Fruit fly (Drosophila melanogaster) whole organism, wandering third instar larva: ENCODE measurements around the gene beat-VII.

ENCODE experiments used
- Abd-B ChIP-seq: fragments of >200 bp; optimal IDR thresholded peaks from 2 replicates; lab custom pipeline; 2017; ENCODE audit warnings: missing biosample characterization, missing genetic modification characterization
- CG9705 ChIP-seq: fragments of 200-800 bp; sonication (Bioruptor generic); optimal IDR thresholded peaks from 2 replicates; lab custom pipeline; 2018; ENCODE audit warnings: missing biosample characterization, mild to moderate bottlenecking, missing genetic modification characterization
- Dif ChIP-seq: fragments of 200-275, 200-300 bp; sonication (Bioruptor generic); optimal IDR thresholded peaks from 2 replicates; lab custom pipeline; 2018; ENCODE audit warnings: missing biosample characterization, missing genetic modification characterization; ENCODE audit not compliant: partially characterized antibody
- Hnf4 ChIP-seq: fragments of 200-800 bp; sonication (Bioruptor generic); optimal IDR thresholded peaks from 2 replicates; lab custom pipeline; 2016; ENCODE audit warnings: missing biosample characterization, mild to moderate bottlenecking, missing genetic modification characterization
- Hr78 ChIP-seq: fragments of >200 bp; optimal IDR thresholded peaks from 2 replicates; lab custom pipeline; 2017; ENCODE audit warnings: missing biosample characterization, missing genetic modification characterization
- Hr83 ChIP-seq: fragments of 200-300 bp; sonication (Bioruptor generic); optimal IDR thresholded peaks from 2 replicates; lab custom pipeline; 2016; ENCODE audit warnings: missing biosample characterization, mild to moderate bottlenecking, missing genetic modification characterization, moderate library complexity; ENCODE audit not compliant: poor library complexity, severe bottlenecking
- Mio ChIP-seq: sonication (Bioruptor generic); optimal IDR thresholded peaks from 2 replicates; lab custom pipeline; 2016; ENCODE audit warnings: missing biosample characterization, missing genetic modification characterization
- Myc ChIP-seq: fragments of >200 bp; optimal IDR thresholded peaks from 2 replicates; lab custom pipeline; 2017
- OdsH ChIP-seq: fragments of 200-800 bp; sonication (Bioruptor generic); optimal IDR thresholded peaks from 2 replicates; lab custom pipeline; 2016; ENCODE audit warnings: missing biosample characterization, mild to moderate bottlenecking, missing genetic modification characterization
- Sp1 ChIP-seq: fragments of 200-800 bp; sonication (Bioruptor generic); optimal IDR thresholded peaks from 3 replicates; lab custom pipeline; 2019; ENCODE audit warnings: missing biosample characterization, mild to moderate bottlenecking, missing genetic modification characterization, moderate library complexity
- br ChIP-seq: fragments of 200-800 bp; sonication (Bioruptor generic); optimal IDR thresholded peaks from 2 replicates; lab custom pipeline; 2016; ENCODE audit warnings: missing biosample characterization, missing genetic modification characterization
- brk ChIP-seq: fragments of 200-800 bp; sonication (Bioruptor generic); optimal IDR thresholded peaks from 2 replicates; lab custom pipeline; 2016; ENCODE audit warnings: missing biosample characterization, mild to moderate bottlenecking, missing genetic modification characterization
- dl ChIP-seq, 2 experiments: fragments of 175-275, 200-275 bp in 1 of 2; fragments of 200-275 bp in 1 of 2; sonication (Bioruptor generic); optimal IDR thresholded peaks; lab custom pipeline; 2018; ENCODE audit warnings: mild to moderate bottlenecking in 2 of 2, missing biosample characterization in 2 of 2, missing genetic modification characterization in 2 of 2, moderate library complexity in 2 of 2; ENCODE audit not compliant: partially characterized antibody in 2 of 2, insufficient read depth in 1 of 2
- dmrt93B ChIP-seq: fragments of 200-800 bp; sonication (Bioruptor generic); optimal IDR thresholded peaks from 2 replicates; lab custom pipeline; 2018; ENCODE audit warnings: missing biosample characterization, mild to moderate bottlenecking, missing genetic modification characterization
- dsf ChIP-seq: sonication (Bioruptor generic); optimal IDR thresholded peaks from 2 replicates; lab custom pipeline; 2016; ENCODE audit warnings: missing biosample characterization, missing genetic modification characterization, borderline replicate concordance
- ey ChIP-seq: fragments of 200-800 bp; sonication (Bioruptor generic); optimal IDR thresholded peaks from 2 replicates; lab custom pipeline; 2016; ENCODE audit warnings: missing biosample characterization, missing genetic modification characterization
- foxo ChIP-seq, 2 experiments: fragments of 200-800 bp; sonication (Bioruptor generic); optimal IDR thresholded peaks; 2 replicates in 1 of 2; 3 replicates in 1 of 2; lab custom pipeline; 2016 to 2017; ENCODE audit warnings: missing biosample characterization in 2 of 2, missing genetic modification characterization in 2 of 2
- fru ChIP-seq: fragments of 200-800 bp; sonication (Bioruptor generic); optimal IDR thresholded peaks from 3 replicates; lab custom pipeline; 2016; ENCODE audit warnings: missing biosample characterization, mild to moderate bottlenecking, missing genetic modification characterization
- jim ChIP-seq: fragments of 175-275, 200-325 bp; sonication (Bioruptor generic); optimal IDR thresholded peaks from 2 replicates; lab custom pipeline; 2016; ENCODE audit warnings: missing biosample characterization, mild to moderate bottlenecking, missing genetic modification characterization
- pan ChIP-seq: fragments of >200 bp; optimal IDR thresholded peaks from 2 replicates; lab custom pipeline; 2017
- psq ChIP-seq: fragments of 200-800 bp; sonication (Bioruptor generic); optimal IDR thresholded peaks from 3 replicates; lab custom pipeline; 2017; ENCODE audit warnings: missing biosample characterization, mild to moderate bottlenecking, missing genetic modification characterization, moderate library complexity
- sage ChIP-seq: fragments of 200-800 bp; sonication (Bioruptor generic); optimal IDR thresholded peaks from 2 replicates; lab custom pipeline; 2016; ENCODE audit warnings: missing biosample characterization, mild to moderate bottlenecking, missing genetic modification characterization
- sv ChIP-seq: fragments of 200-800 bp; sonication (Bioruptor generic); optimal IDR thresholded peaks from 3 replicates; lab custom pipeline; 2016; ENCODE audit warnings: missing biosample characterization, missing genetic modification characterization
- tai ChIP-seq: sonication (Bioruptor generic); optimal IDR thresholded peaks from 2 replicates; lab custom pipeline; 2016; ENCODE audit warnings: missing biosample characterization, missing genetic modification characterization

The beat-VII gene

dm6 chr3R:26655416-26655945 lies 26.3 kb downstream of the beat-VII start:
- TF ChIP-seq jim (GFP tag; lab: Kevin White, UChicago) = no peak
- TF ChIP-seq Myc = peak; percentile 44
- no peak for TF ChIP-seq OdsH (GFP tag; lab: Kevin White, UChicago)
- no peak for TF ChIP-seq Mio (GFP tag; lab: Kevin White, UChicago)

dm6 chr3R:26654594-26654993 lies 27.2 kb downstream of the beat-VII start:
- TF ChIP-seq foxo (GFP tag; optimal IDR thresholded peaks at IDR 0.05; lab: Kevin White, UChicago) (peak in 1 of 2 experiments; percentile 12), sv (GFP tag; lab: Kevin White, UChicago) (peak; percentile 26), br (GFP tag; lab: Kevin White, UChicago) (no peak), ey (GFP tag; lab: Kevin White, UChicago) (no peak)

dm6 chr3R:26639503-26640075 lies 42.2 kb downstream of the beat-VII start, which contains the start of gene TwdlD:
Gene TwdlD, plus strand, starts transcription at chr3R:26640025.
- TF ChIP-seq jim (GFP tag; lab: Kevin White, UChicago) (no peak), Hr78 (GFP tag; lab: Kevin White, UChicago) (no peak), pan (lab: Kevin White, UChicago) (no peak), OdsH (GFP tag; lab: Kevin White, UChicago) (no peak), Dif (GFP tag; lab: Kevin White, UChicago) (no peak), sage (no peak), psq (GFP tag; lab: Kevin White, UChicago) (no peak), fru (GFP tag; lab: Kevin White, UChicago) (no peak), dmrt93B (GFP tag; lab: Kevin White, UChicago) (no peak)

DNA sequence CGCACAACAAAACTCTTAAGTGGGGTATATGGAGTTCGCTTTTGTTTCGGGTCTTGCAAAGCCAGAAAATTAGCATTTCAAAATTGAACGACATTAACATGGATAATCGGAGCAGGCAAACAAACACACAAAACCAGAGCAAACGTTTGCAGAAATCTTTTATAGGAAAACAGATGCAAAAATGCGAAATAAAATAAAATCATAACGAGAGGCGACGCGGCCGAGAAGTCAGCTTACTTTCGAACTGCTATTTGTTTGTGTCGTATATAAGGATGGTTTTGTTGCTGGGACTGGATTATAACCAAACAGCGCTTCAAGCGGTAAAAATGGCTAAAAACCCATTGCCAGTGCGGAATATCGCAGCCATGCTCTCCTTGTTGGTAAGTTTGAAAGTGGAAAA lies 45.4 kb downstream of the beat-VII start, which contains the start of gene TwdlS:
Gene TwdlS (plus strand): TSS at position 301 of the 400 bp plus-strand sequence.
- TF ChIP-seq dl (GFP tag; optimal IDR thresholded peaks at IDR 0.05; lab: Kevin White, UChicago; ENCODE audit: insufficient read depth in 1 of 2, partially characterized antibody in 2 of 2) = no peak
- no peak for TF ChIP-seq fru (GFP tag; lab: Kevin White, UChicago)
- no peak for TF ChIP-seq CG9705 (GFP tag; lab: Kevin White, UChicago)
- TF ChIP-seq tai (GFP tag; lab: Kevin White, UChicago) = no peak
- TF ChIP-seq dmrt93B (GFP tag; lab: Kevin White, UChicago) = no peak

dm6 chr3R:26634585-26634984 lies 47.2 kb downstream of the beat-VII start, which contains the start of gene TwdlR:
Gene TwdlR, plus strand, starts transcription at chr3R:26634885.
- TF ChIP-seq Hr83 (GFP tag; lab: Kevin White, UChicago) = no peak

dm6 chr3R:26633432-26633831 lies 48.3 kb downstream of the beat-VII start, which contains the start of gene TwdlH:
Gene TwdlH, plus strand, starts transcription at chr3R:26633732.
- TF ChIP-seq tai (GFP tag; lab: Kevin White, UChicago) (no peak), dsf (GFP tag; lab: Kevin White, UChicago) (no peak), br (GFP tag; lab: Kevin White, UChicago) (no peak), Hnf4 (no peak)

dm6 chr3R:26633010-26633409 lies 48.8 kb downstream of the beat-VII start:
- TF ChIP-seq br (GFP tag; lab: Kevin White, UChicago) (no peak), sv (GFP tag; lab: Kevin White, UChicago) (no peak), Dif (GFP tag; lab: Kevin White, UChicago) (no peak), CG9705 (GFP tag; lab: Kevin White, UChicago) (no peak), fru (GFP tag; lab: Kevin White, UChicago) (no peak), Abd-B (GFP tag; lab: Kevin White, UChicago) (no peak), pan (lab: Kevin White, UChicago) (no peak), ey (GFP tag; lab: Kevin White, UChicago) (no peak), brk (GFP tag; lab: Kevin White, UChicago) (no peak), Hr78 (GFP tag; lab: Kevin White, UChicago) (no peak), Sp1 (GFP tag; lab: Kevin White, UChicago) (no peak)
